Fruit fly (Drosophila melanogaster): ENCODE results near the gene CG42831.

The CG42831 gene

dm6 chr3L:10822364-10823231, 8.0 kb downstream of the CG42831 start (continued):
- TF ChIP-seq CG6254 (GFP tag; optimal IDR thresholded peaks at IDR 0.05): peak; percentile 58
- TF ChIP-seq CG18619 (GFP tag; optimal IDR thresholded peaks at IDR 0.05): peak; percentile 56
- peak; percentile 32 for TF ChIP-seq tup (GFP tag; optimal IDR thresholded peaks at IDR 0.05)
- peak; percentile 79 for TF ChIP-seq PHDP (tag; optimal IDR thresholded peaks at IDR 0.05)
- no peak for TF ChIP-seq psq (GFP tag; optimal IDR thresholded peaks at IDR 0.05)
- TF ChIP-seq fd96Cb (tag; optimal IDR thresholded peaks at IDR 0.05): peak; percentile 74
- TF ChIP-seq CG8478 (optimal IDR thresholded peaks at IDR 0.05): no peak
- peak; percentile 61 for TF ChIP-seq CG12071 (GFP tag; optimal IDR thresholded peaks at IDR 0.05)
- peak; percentile 56; the same call in 1 of the 2 replicates for TF ChIP-seq CG3847 (GFP tag; IDR thresholded peaks at IDR 0.05)
- TF ChIP-seq bsh (GFP tag; optimal IDR thresholded peaks at IDR 0.05): peak in 1 of 2 experiments; percentile 81
- TF ChIP-seq CG17829 (tag; optimal IDR thresholded peaks at IDR 0.05): peak; percentile 65
- TF ChIP-seq CG10543 (GFP tag; optimal IDR thresholded peaks at IDR 0.05): peak; percentile 81
- peak; percentile 48; the same call in 1 of the 2 replicates for TF ChIP-seq CG11696 (GFP tag; IDR thresholded peaks at IDR 0.05)
- TF ChIP-seq nerfin-1 (tag; optimal IDR thresholded peaks at IDR 0.05): peak; percentile 97
- TF ChIP-seq nerfin-2 (GFP tag; IDR thresholded peaks at IDR 0.05; ENCODE audit: partially characterized antibody): no peak
- TF ChIP-seq CG4404 (GFP tag; IDR thresholded peaks at IDR 0.05): peak; percentile 47; the same call in 1 of the 2 replicates
- TF ChIP-seq az2 (GFP tag; optimal IDR thresholded peaks at IDR 0.05): peak; percentile 67
- TF ChIP-seq Hr78 (GFP tag; optimal IDR thresholded peaks at IDR 0.05): peak in 1 of 2 experiments; percentile 25
- TF ChIP-seq ab (GFP tag; optimal IDR thresholded peaks at IDR 0.05): no peak
- TF ChIP-seq Fer1 (GFP tag; optimal IDR thresholded peaks at IDR 0.05): peak; percentile 92
- TF ChIP-seq gro (GFP tag; optimal IDR thresholded peaks at IDR 0.05): peak; percentile 16
- peak; percentile 15 for TF ChIP-seq CG12942 (GFP tag; optimal IDR thresholded peaks at IDR 0.05)
- TF ChIP-seq HLH4C (GFP tag; IDR thresholded peaks at IDR 0.05; ENCODE audit: partially characterized antibody): no peak
- peak; percentile 82 for TF ChIP-seq grau (tag; optimal IDR thresholded peaks at IDR 0.05)
- TF ChIP-seq vnd (GFP tag; IDR thresholded peaks at IDR 0.05; ENCODE audit: partially characterized antibody): no peak
- TF ChIP-seq CG1233 (GFP tag; optimal IDR thresholded peaks at IDR 0.05): peak; percentile 58
- peak; percentile 15 for TF ChIP-seq ems (GFP tag; optimal IDR thresholded peaks at IDR 0.05)
- peak; percentile 48 for TF ChIP-seq Bteb2 (GFP tag; optimal IDR thresholded peaks at IDR 0.05)
- peak; percentile 36 for TF ChIP-seq grn (GFP tag; optimal IDR thresholded peaks at IDR 0.05)
- peak; percentile 45; the same call in 1 of the 2 replicates for TF ChIP-seq dimm (GFP tag; IDR thresholded peaks at IDR 0.05)
- TF ChIP-seq CG10654 (GFP tag; optimal IDR thresholded peaks at IDR 0.05): peak; percentile 47
- TF ChIP-seq sd (tag; optimal IDR thresholded peaks at IDR 0.05): peak; percentile 89
- no peak for TF ChIP-seq CTCF (GFP tag; optimal IDR thresholded peaks at IDR 0.05)
- TF ChIP-seq salm (tag; optimal IDR thresholded peaks at IDR 0.05): peak; percentile 48
- no peak for TF ChIP-seq Opbp (GFP tag; IDR thresholded peaks at IDR 0.05; ENCODE audit: partially characterized antibody)
- TF ChIP-seq CG1529 (GFP tag; optimal IDR thresholded peaks at IDR 0.05): peak; percentile 34
- TF ChIP-seq CG31365 (tag; optimal IDR thresholded peaks at IDR 0.05): no peak
- TF ChIP-seq CG9797 (GFP tag; optimal IDR thresholded peaks at IDR 0.05): no peak
- TF ChIP-seq CG7987 (GFP tag; optimal IDR thresholded peaks at IDR 0.05): no peak
- peak; percentile 64 for TF ChIP-seq NfI (GFP tag; optimal IDR thresholded peaks at IDR 0.05)
- no peak for TF ChIP-seq zen2 (GFP tag; IDR thresholded peaks at IDR 0.05; ENCODE audit: partially characterized antibody)
- no peak for TF ChIP-seq CG10565 (GFP tag; optimal IDR thresholded peaks at IDR 0.05)
- peak; percentile 52 for TF ChIP-seq CG17612 (GFP tag; IDR thresholded peaks at IDR 0.05)
- TF ChIP-seq Antp (GFP tag; optimal IDR thresholded peaks at IDR 0.05): peak; percentile 37
- peak; percentile 73; the same call in 2 of the 3 replicates for TF ChIP-seq Mrtf (GFP tag; IDR thresholded peaks at IDR 0.05)
- no peak for TF ChIP-seq CG10431 (GFP tag; optimal IDR thresholded peaks at IDR 0.05)
- peak; percentile 88 for TF ChIP-seq scrt (GFP tag; optimal IDR thresholded peaks at IDR 0.05)
- 0 out of 3 replicates have a peak, but pooled peaks have one; percentile 23 for TF ChIP-seq gce (GFP tag; IDR thresholded peaks at IDR 0.05)

All from whole organism, embryonic.